Worm (Caenorhabditis elegans) whole organism, young adult: ENCODE measurements around the gene Y60A3A.21.

Experiments
- T26A5.8 ChIP-seq: sonication (generic microtip); optimal IDR thresholded peaks from 2 replicates; lab custom pipeline; 2016; ENCODE audit warnings: missing genetic modification characterization, missing compliant biosample characterization
- Y95B8A.8 ChIP-seq: fragments of 200-800 bp; sonication (Bioruptor generic); IDR thresholded peaks from 2 replicates; pipeline ENCODE4 v1.3.6; 2022; ENCODE audit warnings: missing genetic modification reagents, missing genetic modification characterization, missing compliant biosample characterization
- ama-1 ChIP-seq, 3 experiments: fragments of 150-350 bp in 1 of 3; sonication (generic microtip) in 2 of 3; optimal IDR thresholded peaks; 2 replicates each; lab custom pipeline; 2014 to 2018; ENCODE audit warnings: missing biosample characterization in 2 of 3, missing genetic modification characterization in 2 of 3, missing genetic modification reagents in 2 of 3
- aptf-2 ChIP-seq: fragments of 200-800 bp; sonication (Bioruptor generic); conservative IDR thresholded peaks from 2 replicates; pipeline ENCODE4 v1.3.6; 2022; ENCODE audit warnings: missing genetic modification reagents, missing genetic modification characterization, missing compliant biosample characterization
- bed-1 ChIP-seq: fragments of 200-800 bp; sonication (Bioruptor generic); IDR thresholded peaks from 2 replicates; pipeline ENCODE4 v1.3.6; 2022; ENCODE audit warnings: missing genetic modification reagents, missing genetic modification characterization, missing compliant biosample characterization
- somi-1 ChIP-seq: fragments of 200-800 bp; sonication (Bioruptor generic); optimal IDR thresholded peaks from 2 replicates; lab custom pipeline; 2018; ENCODE audit warnings: mild to moderate bottlenecking, missing genetic modification characterization, missing compliant biosample characterization
- zfh-2 ChIP-seq: fragments of 200-800 bp; sonication (Bioruptor generic); conservative IDR thresholded peaks from 2 replicates; pipeline ENCODE4 v1.3.6; 2022; ENCODE audit warnings: missing genetic modification reagents, missing genetic modification characterization, missing compliant biosample characterization

DNA sequence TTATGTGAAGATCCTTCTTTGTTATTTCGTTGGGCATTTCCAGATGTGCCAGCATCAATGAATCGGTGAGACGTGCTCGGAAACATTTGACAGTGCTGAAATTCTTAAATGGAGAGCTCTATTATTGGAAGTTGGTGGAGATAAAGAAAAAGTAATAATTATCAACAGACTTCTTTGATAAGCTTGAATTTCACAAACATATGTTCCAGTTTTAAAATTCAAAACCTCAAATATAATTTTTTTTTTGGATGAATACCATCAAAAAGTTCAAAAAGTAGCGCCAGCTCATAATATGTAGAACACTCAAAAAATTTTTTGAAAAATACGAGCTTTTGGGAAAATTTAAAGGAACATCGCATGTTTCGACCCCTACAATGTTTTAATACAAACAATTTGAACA lies 17.7 kb upstream of the Y60A3A.21 start, which contains the start of gene Y60A3A.25:
- no peak for TF ChIP-seq T26A5.8 (tag; lab: Kevin White, UChicago)
- no peak for TF ChIP-seq somi-1
- TF ChIP-seq aptf-2 (GFP tag; lab: Robert Waterston, UW): no peak
- TF ChIP-seq Y95B8A.8 (GFP tag; lab: Robert Waterston, UW): no peak
- TF ChIP-seq bed-1 (GFP tag; lab: Robert Waterston, UW): no peak
- TF ChIP-seq zfh-2 (GFP tag; lab: Robert Waterston, UW): no peak
- no peak for TF ChIP-seq ama-1 (optimal IDR thresholded peaks at IDR 0.05; lab: Kevin White, UChicago)
- TF ChIP-seq ama-1 (GFP tag; optimal IDR thresholded peaks at IDR 0.05; lab: Kevin White, UChicago): no peak
